Fruit fly (Drosophila melanogaster) whole organism, wandering third instar larva: ENCODE results near the gene CG42726.

ENCODE experiments used
- Abd-B ChIP-seq: fragments of >200 bp; optimal IDR thresholded peaks from 2 replicates; lab custom pipeline; 2017; ENCODE audit warnings: missing biosample characterization, missing genetic modification characterization
- CG32264 ChIP-seq: fragments of 200-800 bp; sonication (Bioruptor generic); optimal IDR thresholded peaks from 2 replicates; lab custom pipeline; 2016; ENCODE audit warnings: missing biosample characterization, missing genetic modification characterization
- CG9705 ChIP-seq: fragments of 200-800 bp; sonication (Bioruptor generic); optimal IDR thresholded peaks from 2 replicates; lab custom pipeline; 2018; ENCODE audit warnings: missing biosample characterization, mild to moderate bottlenecking, missing genetic modification characterization
- CrebA ChIP-seq: fragments of 200-800 bp; sonication (Bioruptor generic); optimal IDR thresholded peaks from 2 replicates; lab custom pipeline; 2016; ENCODE audit warnings: missing biosample characterization, mild to moderate bottlenecking, missing genetic modification characterization, borderline replicate concordance
- Dfd ChIP-seq: fragments of >200 bp; optimal IDR thresholded peaks from 2 replicates; lab custom pipeline; 2017; ENCODE audit warnings: missing biosample characterization, missing genetic modification characterization
- Dif ChIP-seq: fragments of 200-275, 200-300 bp; sonication (Bioruptor generic); optimal IDR thresholded peaks from 2 replicates; lab custom pipeline; 2018; ENCODE audit warnings: missing biosample characterization, missing genetic modification characterization; ENCODE audit not compliant: partially characterized antibody
- GATAd ChIP-seq: sonication (Bioruptor generic); optimal IDR thresholded peaks from 2 replicates; lab custom pipeline; 2016; ENCODE audit warnings: missing biosample characterization, missing genetic modification characterization
- HLH106 ChIP-seq: fragments of 200-800 bp; optimal IDR thresholded peaks from 3 replicates; lab custom pipeline; 2019; ENCODE audit warnings: missing biosample characterization, mild to moderate bottlenecking, missing genetic modification characterization, moderate library complexity
- Hnf4 ChIP-seq: fragments of 200-800 bp; sonication (Bioruptor generic); optimal IDR thresholded peaks from 2 replicates; lab custom pipeline; 2016; ENCODE audit warnings: missing biosample characterization, mild to moderate bottlenecking, missing genetic modification characterization
- Hr78 ChIP-seq: fragments of >200 bp; optimal IDR thresholded peaks from 2 replicates; lab custom pipeline; 2017; ENCODE audit warnings: missing biosample characterization, missing genetic modification characterization
- Hr83 ChIP-seq: fragments of 200-300 bp; sonication (Bioruptor generic); optimal IDR thresholded peaks from 2 replicates; lab custom pipeline; 2016; ENCODE audit warnings: missing biosample characterization, mild to moderate bottlenecking, missing genetic modification characterization, moderate library complexity; ENCODE audit not compliant: poor library complexity, severe bottlenecking
- Jra ChIP-seq: sonication (Bioruptor generic); optimal IDR thresholded peaks from 2 replicates; lab custom pipeline; 2016; ENCODE audit warnings: missing biosample characterization, missing genetic modification characterization
- Mio ChIP-seq: sonication (Bioruptor generic); optimal IDR thresholded peaks from 2 replicates; lab custom pipeline; 2016; ENCODE audit warnings: missing biosample characterization, missing genetic modification characterization
- Myc ChIP-seq: fragments of >200 bp; optimal IDR thresholded peaks from 2 replicates; lab custom pipeline; 2017
- N ChIP-seq: fragments of >200 bp; optimal IDR thresholded peaks from 2 replicates; lab custom pipeline; 2018; ENCODE audit warnings: missing biosample characterization, missing external identifiers, missing genetic modification characterization
- OdsH ChIP-seq: fragments of 200-800 bp; sonication (Bioruptor generic); optimal IDR thresholded peaks from 2 replicates; lab custom pipeline; 2016; ENCODE audit warnings: missing biosample characterization, mild to moderate bottlenecking, missing genetic modification characterization
- Rel ChIP-seq, 2 experiments: fragments of 200-800 bp; sonication (Bioruptor generic) in 1 of 2; optimal IDR thresholded peaks; 2 replicates in 1 of 2; 3 replicates in 1 of 2; lab custom pipeline; 2016 to 2019; ENCODE audit warnings: mild to moderate bottlenecking in 2 of 2, missing biosample characterization in 2 of 2, missing genetic modification characterization in 2 of 2, moderate library complexity in 1 of 2
- Sp1 ChIP-seq: fragments of 200-800 bp; sonication (Bioruptor generic); optimal IDR thresholded peaks from 3 replicates; lab custom pipeline; 2019; ENCODE audit warnings: missing biosample characterization, mild to moderate bottlenecking, missing genetic modification characterization, moderate library complexity
- Vsx2 ChIP-seq: fragments of 200-300, 225-300 bp; sonication (Bioruptor generic); optimal IDR thresholded peaks from 2 replicates; lab custom pipeline; 2018; ENCODE audit warnings: missing biosample characterization, missing genetic modification characterization; ENCODE audit not compliant: partially characterized antibody
- br ChIP-seq: fragments of 200-800 bp; sonication (Bioruptor generic); optimal IDR thresholded peaks from 2 replicates; lab custom pipeline; 2016; ENCODE audit warnings: missing biosample characterization, missing genetic modification characterization
- brk ChIP-seq: fragments of 200-800 bp; sonication (Bioruptor generic); optimal IDR thresholded peaks from 2 replicates; lab custom pipeline; 2016; ENCODE audit warnings: missing biosample characterization, mild to moderate bottlenecking, missing genetic modification characterization
- dl ChIP-seq, 2 experiments: fragments of 175-275, 200-275 bp in 1 of 2; fragments of 200-275 bp in 1 of 2; sonication (Bioruptor generic); optimal IDR thresholded peaks; lab custom pipeline; 2018; ENCODE audit warnings: mild to moderate bottlenecking in 2 of 2, missing biosample characterization in 2 of 2, missing genetic modification characterization in 2 of 2, moderate library complexity in 2 of 2; ENCODE audit not compliant: partially characterized antibody in 2 of 2, insufficient read depth in 1 of 2
- dmrt93B ChIP-seq: fragments of 200-800 bp; sonication (Bioruptor generic); optimal IDR thresholded peaks from 2 replicates; lab custom pipeline; 2018; ENCODE audit warnings: missing biosample characterization, mild to moderate bottlenecking, missing genetic modification characterization
- dsf ChIP-seq: sonication (Bioruptor generic); optimal IDR thresholded peaks from 2 replicates; lab custom pipeline; 2016; ENCODE audit warnings: missing biosample characterization, missing genetic modification characterization, borderline replicate concordance
- ey ChIP-seq: fragments of 200-800 bp; sonication (Bioruptor generic); optimal IDR thresholded peaks from 2 replicates; lab custom pipeline; 2016; ENCODE audit warnings: missing biosample characterization, missing genetic modification characterization
- foxo ChIP-seq, 2 experiments: fragments of 200-800 bp; sonication (Bioruptor generic); optimal IDR thresholded peaks; 2 replicates in 1 of 2; 3 replicates in 1 of 2; lab custom pipeline; 2016 to 2017; ENCODE audit warnings: missing biosample characterization in 2 of 2, missing genetic modification characterization in 2 of 2
- fru ChIP-seq: fragments of 200-800 bp; sonication (Bioruptor generic); optimal IDR thresholded peaks from 3 replicates; lab custom pipeline; 2016; ENCODE audit warnings: missing biosample characterization, mild to moderate bottlenecking, missing genetic modification characterization
- h ChIP-seq: fragments of 200-800 bp; sonication (Bioruptor generic); optimal IDR thresholded peaks from 3 replicates; lab custom pipeline; 2016; ENCODE audit warnings: missing biosample characterization, mild to moderate bottlenecking, missing genetic modification characterization
- jim ChIP-seq: fragments of 175-275, 200-325 bp; sonication (Bioruptor generic); optimal IDR thresholded peaks from 2 replicates; lab custom pipeline; 2016; ENCODE audit warnings: missing biosample characterization, mild to moderate bottlenecking, missing genetic modification characterization
- lola ChIP-seq: fragments of >200 bp; optimal IDR thresholded peaks from 2 replicates; lab custom pipeline; 2017; ENCODE audit warnings: missing biosample characterization, missing genetic modification characterization
- pan ChIP-seq: fragments of >200 bp; optimal IDR thresholded peaks from 2 replicates; lab custom pipeline; 2017
- psq ChIP-seq: fragments of 200-800 bp; sonication (Bioruptor generic); optimal IDR thresholded peaks from 3 replicates; lab custom pipeline; 2017; ENCODE audit warnings: missing biosample characterization, mild to moderate bottlenecking, missing genetic modification characterization, moderate library complexity
- rgr ChIP-seq: fragments of 200-800 bp; sonication (Bioruptor generic); optimal IDR thresholded peaks from 3 replicates; lab custom pipeline; 2016; ENCODE audit warnings: missing biosample characterization, mild to moderate bottlenecking, missing genetic modification characterization
- sage ChIP-seq: fragments of 200-800 bp; sonication (Bioruptor generic); optimal IDR thresholded peaks from 2 replicates; lab custom pipeline; 2016; ENCODE audit warnings: missing biosample characterization, mild to moderate bottlenecking, missing genetic modification characterization
- sv ChIP-seq: fragments of 200-800 bp; sonication (Bioruptor generic); optimal IDR thresholded peaks from 3 replicates; lab custom pipeline; 2016; ENCODE audit warnings: missing biosample characterization, missing genetic modification characterization
- tai ChIP-seq: sonication (Bioruptor generic); optimal IDR thresholded peaks from 2 replicates; lab custom pipeline; 2016; ENCODE audit warnings: missing biosample characterization, missing genetic modification characterization
- usp ChIP-seq: fragments of >200 bp; optimal IDR thresholded peaks from 2 replicates; lab custom pipeline; 2017; ENCODE audit warnings: missing biosample characterization, missing genetic modification characterization
- woc ChIP-seq: sonication (Bioruptor generic); optimal IDR thresholded peaks from 2 replicates; lab custom pipeline; 2016; ENCODE audit warnings: missing biosample characterization, mild to moderate bottlenecking, missing genetic modification characterization

Gene CG42726

DNA sequence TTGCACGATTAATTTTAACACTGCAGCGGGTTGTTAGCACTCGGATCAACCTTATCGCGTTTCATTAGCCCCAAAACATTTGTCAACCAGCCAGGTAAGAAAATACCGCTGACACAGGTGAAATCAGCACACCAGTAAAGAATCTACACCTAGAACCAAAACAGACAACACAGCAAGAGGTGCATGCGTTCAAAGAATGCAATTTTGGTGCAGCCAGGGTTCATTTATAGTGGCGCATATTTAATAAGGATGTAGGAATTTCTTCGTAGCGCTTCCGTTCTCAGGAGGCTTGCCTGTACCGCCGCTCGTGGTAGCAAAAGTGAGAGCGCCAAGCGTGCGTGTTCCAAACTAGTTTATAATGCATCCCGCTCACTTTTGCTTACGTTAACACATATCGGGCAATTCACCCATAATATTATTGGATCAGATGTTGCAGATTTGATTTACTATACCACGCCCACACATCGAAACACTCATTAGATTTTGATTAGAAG, 5.4 kb upstream of the CG42726 start:
- TF ChIP-seq sv (no peak), brk (GFP tag; lab: Kevin White, UChicago) (no peak), Hr83 (GFP tag; lab: Kevin White, UChicago) (no peak), lola (GFP tag; lab: Kevin White, UChicago) (no peak), br (no peak), psq (no peak), Jra (GFP tag; lab: Kevin White, UChicago) (no peak), Hnf4 (GFP tag; lab: Kevin White, UChicago) (no peak), usp (GFP tag; lab: Kevin White, UChicago) (no peak), CrebA (no peak), dmrt93B (GFP tag; lab: Kevin White, UChicago) (no peak), pan (lab: Kevin White, UChicago) (no peak), Sp1 (GFP tag; lab: Kevin White, UChicago) (no peak), Myc (no peak), woc (no peak), Rel (GFP tag; optimal IDR thresholded peaks at IDR 0.05; lab: Kevin White, UChicago) (no peak), Rel (tag; optimal IDR thresholded peaks at IDR 0.05; lab: Kevin White, UChicago) (no peak), rgr (GFP tag; lab: Kevin White, UChicago) (no peak), dsf (GFP tag; lab: Kevin White, UChicago) (no peak), CG9705 (GFP tag; lab: Kevin White, UChicago) (no peak), Hr78 (GFP tag; lab: Kevin White, UChicago) (no peak), Abd-B (GFP tag; lab: Kevin White, UChicago) (no peak), Dfd (no peak), ey (peak; percentile 7), Dif (GFP tag; lab: Kevin White, UChicago) (no peak), sage (no peak), jim (GFP tag; lab: Kevin White, UChicago) (no peak), h (GFP tag; lab: Kevin White, UChicago) (no peak), N (GFP tag; lab: Kevin White, UChicago) (no peak), HLH106 (tag; lab: Kevin White, UChicago) (peak; percentile 16), tai (GFP tag; lab: Kevin White, UChicago) (no peak), CG32264 (no peak), OdsH (GFP tag; lab: Kevin White, UChicago) (peak; percentile 12), Vsx2 (GFP tag; lab: Kevin White, UChicago) (no peak), foxo (GFP tag; optimal IDR thresholded peaks at IDR 0.05; lab: Kevin White, UChicago) (peak in 1 of 2 experiments; percentile 38)

DNA sequence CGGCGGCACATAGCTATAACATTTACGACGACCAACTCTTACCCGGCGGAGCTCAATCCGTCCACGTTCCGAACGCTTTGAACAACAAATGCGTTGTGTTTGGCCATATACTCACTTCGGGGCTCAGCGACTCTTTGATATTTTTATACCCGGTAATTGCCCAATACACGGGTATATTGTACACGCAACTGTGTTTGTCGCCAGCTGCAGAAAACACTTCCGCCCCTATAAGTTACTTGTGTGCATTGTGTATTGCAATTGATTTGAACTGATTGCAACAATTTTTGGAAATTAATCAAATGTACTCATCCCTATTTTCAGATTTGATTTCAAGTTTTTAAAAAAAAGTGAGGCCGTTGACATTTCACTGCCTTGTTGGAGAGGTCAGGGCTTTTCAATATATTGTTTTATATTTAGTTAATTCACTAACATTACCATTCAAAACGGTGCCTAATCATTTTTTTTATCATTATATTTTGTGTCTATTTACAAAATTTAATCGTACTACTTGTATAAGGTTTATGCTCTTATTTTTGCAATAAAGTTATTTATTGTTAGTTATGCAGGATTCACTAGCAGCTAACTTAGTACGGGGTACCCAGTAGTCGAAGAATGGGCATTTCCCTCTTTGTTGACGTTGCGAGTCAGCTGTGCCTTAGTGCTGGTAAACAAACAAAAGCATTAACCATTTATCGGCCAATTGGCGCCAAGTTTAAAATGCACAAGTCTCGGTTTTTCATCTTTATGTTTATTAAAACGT, 4.7 kb upstream of the CG42726 start, which contains the start of gene Nagk:
Gene Nagk (minus strand): TSS at position 331 of the 760 bp plus-strand sequence.
- TF ChIP-seq ey, result peak; percentile 71
- TF ChIP-seq brk (GFP tag; lab: Kevin White, UChicago), result no peak
- no peak for TF ChIP-seq Abd-B (GFP tag; lab: Kevin White, UChicago)
- no peak for TF ChIP-seq Rel (GFP tag; optimal IDR thresholded peaks at IDR 0.05; lab: Kevin White, UChicago)
- peak; percentile 93 for TF ChIP-seq Rel (tag; optimal IDR thresholded peaks at IDR 0.05; lab: Kevin White, UChicago)
- TF ChIP-seq Vsx2 (GFP tag; lab: Kevin White, UChicago), result no peak
- TF ChIP-seq Dif (GFP tag; lab: Kevin White, UChicago), result peak; percentile 37
- TF ChIP-seq CG32264, result peak; percentile 34
- TF ChIP-seq br, result peak; percentile 49
- TF ChIP-seq GATAd (GFP tag; lab: Kevin White, UChicago), result no peak
- TF ChIP-seq dsf (GFP tag; lab: Kevin White, UChicago), result no peak
- TF ChIP-seq psq, result peak; percentile 51
- TF ChIP-seq pan (lab: Kevin White, UChicago), result peak; percentile 86
- TF ChIP-seq tai (GFP tag; lab: Kevin White, UChicago), result no peak
- no peak for TF ChIP-seq dl (GFP tag; optimal IDR thresholded peaks at IDR 0.05; lab: Kevin White, UChicago; ENCODE audit: insufficient read depth in 1 of 2, partially characterized antibody in 2 of 2)
- TF ChIP-seq jim (GFP tag; lab: Kevin White, UChicago), result no peak
- TF ChIP-seq Sp1 (GFP tag; lab: Kevin White, UChicago), result peak; percentile 68
- no peak for TF ChIP-seq Hnf4 (GFP tag; lab: Kevin White, UChicago)
- peak; percentile 56 for TF ChIP-seq HLH106 (tag; lab: Kevin White, UChicago)
- TF ChIP-seq OdsH (GFP tag; lab: Kevin White, UChicago), result peak; percentile 68
- TF ChIP-seq CG9705 (GFP tag; lab: Kevin White, UChicago), result peak; percentile 34
- TF ChIP-seq N (GFP tag; lab: Kevin White, UChicago), result no peak
- no peak for TF ChIP-seq Dfd
- TF ChIP-seq h (GFP tag; lab: Kevin White, UChicago), result peak; percentile 70
- TF ChIP-seq fru, result peak; percentile 73
- TF ChIP-seq dmrt93B (GFP tag; lab: Kevin White, UChicago), result no peak
- peak; percentile 57 for TF ChIP-seq Jra (GFP tag; lab: Kevin White, UChicago)
- no peak for TF ChIP-seq Mio (GFP tag; lab: Kevin White, UChicago)
- TF ChIP-seq Myc, result no peak
- TF ChIP-seq sv, result peak; percentile 65
- peak; percentile 89 for TF ChIP-seq woc
- no peak for TF ChIP-seq CrebA
- no peak for TF ChIP-seq usp (GFP tag; lab: Kevin White, UChicago)
- peak in 1 of 2 experiments; percentile 76 for TF ChIP-seq foxo (GFP tag; optimal IDR thresholded peaks at IDR 0.05; lab: Kevin White, UChicago)
- TF ChIP-seq sage, result no peak
- no peak for TF ChIP-seq lola (GFP tag; lab: Kevin White, UChicago)
- TF ChIP-seq Hr78 (GFP tag; lab: Kevin White, UChicago), result no peak
- peak; percentile 63 for TF ChIP-seq rgr (GFP tag; lab: Kevin White, UChicago)
- TF ChIP-seq Hr83 (GFP tag; lab: Kevin White, UChicago), result peak; percentile 82
